Worm (Caenorhabditis elegans) whole organism, L1 larva: Measurements from ENCODE around the gene skr-9.

Source experiments
- C34B4.2 ChIP-seq: sonication (generic microtip); optimal IDR thresholded peaks from 2 replicates; lab custom pipeline; 2017; ENCODE audit warnings: mild to moderate bottlenecking, missing genetic modification characterization, missing compliant biosample characterization
- F16B12.6 ChIP-seq: fragments of 150-350 bp; optimal IDR thresholded peaks from 2 replicates; lab custom pipeline; 2014; ENCODE audit warnings: missing biosample characterization, missing genetic modification characterization
- aha-1 ChIP-seq: fragments of 150-350 bp; optimal IDR thresholded peaks from 2 replicates; lab custom pipeline; 2014; ENCODE audit warnings: missing biosample characterization, missing genetic modification characterization
- alr-1 ChIP-seq: fragments of 200-800 bp; sonication (Bioruptor generic); optimal IDR thresholded peaks from 2 replicates; lab custom pipeline; 2018; ENCODE audit warnings: borderline replicate concordance, mild to moderate bottlenecking, missing genetic modification characterization, missing compliant biosample characterization
- aly-2 ChIP-seq: fragments of 150-350 bp; optimal IDR thresholded peaks from 2 replicates; lab custom pipeline; 2014; ENCODE audit warnings: missing biosample characterization, missing genetic modification characterization
- blmp-1 ChIP-seq: fragments of 150-350 bp; optimal IDR thresholded peaks from 2 replicates; lab custom pipeline; 2014; ENCODE audit warnings: missing biosample characterization, missing genetic modification characterization
- ceh-8 ChIP-seq: fragments of 200-800 bp; sonication (Bioruptor generic); optimal IDR thresholded peaks from 2 replicates; lab custom pipeline; 2018; ENCODE audit warnings: mild to moderate bottlenecking, missing genetic modification characterization, moderate library complexity, missing compliant biosample characterization
- ceh-88 ChIP-seq: fragments of 200-800 bp; sonication (Bioruptor generic); IDR thresholded peaks from 2 replicates; pipeline ENCODE4 v1.3.6; 2022; ENCODE audit warnings: missing genetic modification characterization, missing compliant biosample characterization
- ceh-90 ChIP-seq: sonication (generic microtip); optimal IDR thresholded peaks from 2 replicates; lab custom pipeline; 2016; ENCODE audit warnings: missing genetic modification characterization, missing compliant biosample characterization
- ces-1 ChIP-seq: fragments of 150-350 bp; optimal IDR thresholded peaks from 2 replicates; lab custom pipeline; 2014; ENCODE audit warnings: missing biosample characterization, missing genetic modification reagents, missing genetic modification characterization
- dpl-1 ChIP-seq, 3 experiments: fragments of 150-350 bp in 2 of 3; sonication (generic microtip) in 1 of 3; optimal IDR thresholded peaks; 2 replicates each; lab custom pipeline; 2014 to 2017; ENCODE audit warnings: missing biosample characterization in 3 of 3, missing genetic modification characterization in 3 of 3, missing genetic modification reagents in 3 of 3
- efl-1 ChIP-seq, 4 experiments: fragments of 150-350 bp; optimal IDR thresholded peaks in 3 of 4; peaks in 1 of 4; 1 replicate in 1 of 4; 2 replicates in 3 of 4; lab custom pipeline; 2014; ENCODE audit warnings: missing biosample characterization in 2 of 4, missing genetic modification characterization in 2 of 4, missing genetic modification reagents in 2 of 4
- elt-2 ChIP-seq: sonication (generic microtip); optimal IDR thresholded peaks from 2 replicates; lab custom pipeline; 2016; ENCODE audit warnings: missing genetic modification characterization, mild to moderate bottlenecking, inconsistent platforms, missing compliant biosample characterization, missing genetic modification reagents
- fkh-10 ChIP-seq: sonication (generic microtip); optimal IDR thresholded peaks from 2 replicates; lab custom pipeline; 2017; ENCODE audit warnings: missing biosample characterization, missing genetic modification reagents, missing genetic modification characterization
- grh-1 ChIP-seq: fragments of 200-800 bp; sonication (Bioruptor generic); IDR thresholded peaks from 2 replicates; pipeline ENCODE4 v1.3.6; 2022; ENCODE audit warnings: missing genetic modification reagents, missing genetic modification characterization, missing compliant biosample characterization
- irx-1 ChIP-seq: sonication (generic microtip); optimal IDR thresholded peaks from 2 replicates; lab custom pipeline; 2016; ENCODE audit warnings: missing genetic modification characterization, missing compliant biosample characterization
- jun-1 ChIP-seq: fragments of 150-350 bp; optimal IDR thresholded peaks from 2 replicates; lab custom pipeline; 2014; ENCODE audit warnings: missing biosample characterization, missing genetic modification reagents, missing genetic modification characterization
- lin-14 ChIP-seq: fragments of 200-800 bp; sonication (Bioruptor generic); optimal IDR thresholded peaks from 2 replicates; lab custom pipeline; 2018; ENCODE audit warnings: mild to moderate bottlenecking, missing genetic modification characterization, moderate library complexity, missing compliant biosample characterization
- lin-15B ChIP-seq: fragments of 150-350 bp; sonication (generic microtip); optimal IDR thresholded peaks from 3 replicates; lab custom pipeline; 2014; ENCODE audit warnings: missing biosample characterization, missing genetic modification characterization
- lin-35 ChIP-seq, 2 experiments: fragments of 150-350 bp; optimal IDR thresholded peaks; 2 replicates each; lab custom pipeline; 2014; ENCODE audit warnings: missing biosample characterization in 2 of 2, missing genetic modification characterization in 2 of 2, missing genetic modification reagents in 2 of 2
- lir-3 ChIP-seq: sonication (generic microtip); optimal IDR thresholded peaks from 2 replicates; lab custom pipeline; 2016; ENCODE audit warnings: mild to moderate bottlenecking, missing genetic modification characterization, moderate library complexity, missing compliant biosample characterization; ENCODE audit not compliant: poor library complexity
- mef-2 ChIP-seq: fragments of 150-350 bp; optimal IDR thresholded peaks from 2 replicates; lab custom pipeline; 2014; ENCODE audit warnings: missing biosample characterization, missing genetic modification characterization
- nhr-90 ChIP-seq: sonication (generic microtip); optimal IDR thresholded peaks from 2 replicates; lab custom pipeline; 2016; ENCODE audit warnings: mild to moderate bottlenecking, missing genetic modification characterization, missing compliant biosample characterization; ENCODE audit not compliant: poor library complexity
- pag-3 ChIP-seq: sonication (generic microtip); optimal IDR thresholded peaks from 2 replicates; lab custom pipeline; 2017; ENCODE audit warnings: missing genetic modification characterization, mild to moderate bottlenecking, missing compliant biosample characterization, antibody characterized with exemption, borderline replicate concordance; ENCODE audit not compliant: insufficient read depth
- pax-3 ChIP-seq: fragments of 200-800 bp; sonication (Bioruptor generic); optimal IDR thresholded peaks from 2 replicates; lab custom pipeline; 2018; ENCODE audit warnings: mild to moderate bottlenecking, missing genetic modification characterization, moderate library complexity, missing compliant biosample characterization
- pqm-1 ChIP-seq: sonication (generic microtip); optimal IDR thresholded peaks from 3 replicates; lab custom pipeline; 2017; ENCODE audit warnings: missing biosample characterization, missing genetic modification characterization
- skn-1 ChIP-seq: fragments of 150-350 bp; optimal IDR thresholded peaks from 2 replicates; lab custom pipeline; 2014; ENCODE audit warnings: missing biosample characterization, missing genetic modification characterization
- sptf-1 ChIP-seq: fragments of 150-350 bp; optimal IDR thresholded peaks from 2 replicates; lab custom pipeline; 2014; ENCODE audit warnings: missing biosample characterization, missing genetic modification characterization
- swsn-7 ChIP-seq: sonication (generic microtip); optimal IDR thresholded peaks from 2 replicates; lab custom pipeline; 2016; ENCODE audit warnings: missing genetic modification characterization, missing compliant biosample characterization
- tbx-2 ChIP-seq: sonication (generic microtip); optimal IDR thresholded peaks from 2 replicates; lab custom pipeline; 2016; ENCODE audit warnings: missing genetic modification characterization, missing compliant biosample characterization
- tlp-1 ChIP-seq: fragments of 150-350 bp; optimal IDR thresholded peaks from 2 replicates; lab custom pipeline; 2014; ENCODE audit warnings: missing biosample characterization, missing genetic modification characterization
- unc-62 ChIP-seq: fragments of 150-350 bp; optimal IDR thresholded peaks from 2 replicates; lab custom pipeline; 2014; ENCODE audit warnings: missing biosample characterization, missing genetic modification reagents, missing genetic modification characterization
- zag-1 ChIP-seq: fragments of 150-350 bp; optimal IDR thresholded peaks from 2 replicates; lab custom pipeline; 2014; ENCODE audit warnings: missing biosample characterization, missing genetic modification characterization

skr-9 gene

ce11 chrIV:17171732-17172131, 8.4 kb downstream of the skr-9 start:
- TF ChIP-seq C34B4.2 (tag; lab: Kevin White, UChicago) (no peak), ceh-90 (tag; lab: Kevin White, UChicago) (no peak), pqm-1 (tag; lab: Kevin White, UChicago) (peak; percentile 83), F16B12.6 (no peak), lin-15B (tag; lab: Kevin White, UChicago) (no peak), grh-1 (GFP tag; lab: Robert Waterston, UW) (no peak), nhr-90 (tag; lab: Kevin White, UChicago) (no peak), lin-35 (GFP tag; optimal IDR thresholded peaks at IDR 0.05; lab: Kevin White, UChicago) (no peak), ceh-8 (no peak), elt-2 (tag; lab: Kevin White, UChicago) (peak; percentile 87), skn-1 (tag; lab: Kevin White, UChicago) (no peak), ceh-88 (GFP tag; lab: Robert Waterston, UW) (no peak), tlp-1 (tag; lab: Kevin White, UChicago) (peak; percentile 9), lin-14 (GFP tag; lab: Kevin White, UChicago) (peak; percentile 42), zag-1 (tag; lab: Kevin White, UChicago) (no peak), irx-1 (tag; lab: Kevin White, UChicago) (no peak), pag-3 (tag; lab: Kevin White, UChicago) (no peak), blmp-1 (tag; lab: Kevin White, UChicago) (no peak), unc-62 (GFP tag; lab: Kevin White, UChicago) (no peak), mef-2 (tag; lab: Kevin White, UChicago) (no peak), ces-1 (GFP tag; lab: Kevin White, UChicago) (no peak)

ce11 chrIV:17174087-17174486, 10.7 kb downstream of the skr-9 start:
- TF ChIP-seq elt-2 (tag; lab: Kevin White, UChicago): peak; percentile 94
- TF ChIP-seq jun-1 (tag; lab: Kevin White, UChicago): peak; percentile 0
- no peak for TF ChIP-seq fkh-10 (GFP tag; lab: Kevin White, UChicago)
- TF ChIP-seq nhr-90 (tag; lab: Kevin White, UChicago): peak; percentile 35

- TF ChIP-seq alr-1 (tag; lab: Kevin White, UChicago): no peak
- no peak for TF ChIP-seq efl-1 (optimal IDR thresholded peaks at IDR 0.05; lab: Kevin White, UChicago)
- TF ChIP-seq efl-1 (GFP tag; optimal IDR thresholded peaks at IDR 0.05 in 1 of 2; lab: Kevin White, UChicago): peak in 1 of 2 experiments; percentile 68
These were observed 11.6 kb downstream of the skr-9 start for ce11 chrIV:17174980-17175379.

ce11 chrIV:17176177-17176576, 12.8 kb downstream of the skr-9 start, which contains the start of gene C52D10.3:
TSS of gene C52D10.3 (plus strand) at chrIV:17176477.
- TF ChIP-seq swsn-7: no peak
- TF ChIP-seq pax-3 (tag; lab: Kevin White, UChicago): no peak
- no peak for TF ChIP-seq aly-2 (tag; lab: Kevin White, UChicago)
- no peak for TF ChIP-seq tbx-2
- no peak for TF ChIP-seq pqm-1 (tag; lab: Kevin White, UChicago)
- no peak for TF ChIP-seq sptf-1
- TF ChIP-seq lir-3 (tag; lab: Kevin White, UChicago): no peak
- no peak for TF ChIP-seq C34B4.2 (tag; lab: Kevin White, UChicago)
- TF ChIP-seq aha-1: no peak

ce11 chrIV:17179071-17179470, 15.7 kb downstream of the skr-9 start:
- TF ChIP-seq pqm-1 (tag; lab: Kevin White, UChicago) (peak; percentile 73), dpl-1 (GFP tag; optimal IDR thresholded peaks at IDR 0.05; lab: Kevin White, UChicago) (no peak), unc-62 (GFP tag; lab: Kevin White, UChicago) (no peak), F16B12.6 (no peak), elt-2 (tag; lab: Kevin White, UChicago) (peak; percentile 59)
- TF ChIP-seq, all 84 proteins: peak for 2
